Worm (Caenorhabditis elegans): ENCODE measurements around the gene nol-9.

Gene nol-9

ce11 chrIV:13422200-13422599 is at the start of gene nol-9:
Gene nol-9 (plus strand): TSS chrIV:13422500.
- no peak for TF ChIP-seq gmeb-2 (tag; optimal IDR thresholded peaks at IDR 0.05)
- TF ChIP-seq ceh-34 (tag; optimal IDR thresholded peaks at IDR 0.05): no peak
- no peak for TF ChIP-seq K09A11.1 (tag; optimal IDR thresholded peaks at IDR 0.05; ENCODE audit: insufficient read depth)
- no peak for TF ChIP-seq C08G9.2 (tag; optimal IDR thresholded peaks at IDR 0.05)
- TF ChIP-seq hlh-13 (GFP tag; optimal IDR thresholded peaks at IDR 0.05): no peak
- TF ChIP-seq ceh-6 (GFP tag; optimal IDR thresholded peaks at IDR 0.05): no peak
- TF ChIP-seq dmd-4 (tag; optimal IDR thresholded peaks at IDR 0.05; ENCODE audit: borderline replicate concordance): no peak
- no peak for TF ChIP-seq pat-9 (tag; optimal IDR thresholded peaks at IDR 0.05)
- TF ChIP-seq F13H6.1 (tag; optimal IDR thresholded peaks at IDR 0.05): no peak
- TF ChIP-seq pax-1 (tag; optimal IDR thresholded peaks at IDR 0.05): no peak
- no peak for TF ChIP-seq lin-11 (tag; optimal IDR thresholded peaks at IDR 0.05)
- TF ChIP-seq Y22D7AL.16 (tag; optimal IDR thresholded peaks at IDR 0.05): no peak
- no peak for TF ChIP-seq elt-2 (tag; optimal IDR thresholded peaks at IDR 0.05)

DNA sequence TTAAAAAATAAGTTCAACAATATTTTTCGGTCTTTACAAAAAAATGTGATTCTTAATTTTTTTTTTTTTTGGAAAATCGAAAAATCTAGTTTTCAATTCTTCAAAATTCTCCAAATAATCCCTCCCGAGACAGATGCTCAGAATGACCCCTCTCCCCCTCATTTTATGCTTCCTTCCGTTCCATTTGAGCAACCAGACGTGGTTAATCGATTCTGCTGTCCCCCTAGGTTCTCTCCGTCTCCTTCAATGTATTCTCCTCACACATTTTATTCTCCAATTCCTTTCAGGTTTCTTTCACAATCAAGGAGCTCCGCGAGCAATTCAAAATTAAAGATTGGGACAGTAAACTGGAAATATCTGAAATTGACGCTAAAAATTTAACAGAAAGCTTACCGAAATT is 47.4 kb upstream of the nol-9 start:
- no peak for TF ChIP-seq che-1 (tag; optimal IDR thresholded peaks at IDR 0.05)
- peak; percentile 54 for TF ChIP-seq ceh-48 (tag; optimal IDR thresholded peaks at IDR 0.05)

ce11 chrIV:13377716-13378115 is 44.6 kb upstream of the nol-9 start, which contains the start of gene mau-8:
Gene mau-8 (plus strand): TSS chrIV:13378016.
- TF ChIP-seq ceh-2 (tag; optimal IDR thresholded peaks at IDR 0.05): no peak
- TF ChIP-seq ama-1 (optimal IDR thresholded peaks at IDR 0.05): no peak
- no peak for TF ChIP-seq pag-3 (tag; optimal IDR thresholded peaks at IDR 0.05; ENCODE audit: borderline replicate concordance)
- no peak for TF ChIP-seq elt-4 (tag; optimal IDR thresholded peaks at IDR 0.05)
- no peak for TF ChIP-seq tbx-2 (tag; optimal IDR thresholded peaks at IDR 0.05)
- TF ChIP-seq fkh-10 (GFP tag; optimal IDR thresholded peaks at IDR 0.05): no peak
- TF ChIP-seq fax-1 (tag; optimal IDR thresholded peaks at IDR 0.05): no peak
- TF ChIP-seq ztf-16 (tag; optimal IDR thresholded peaks at IDR 0.05): no peak
- no peak for TF ChIP-seq C08G9.2 (tag; optimal IDR thresholded peaks at IDR 0.05)
- TF ChIP-seq dve-1 (tag; optimal IDR thresholded peaks at IDR 0.05): no peak
- no peak for TF ChIP-seq pha-4 (tag; optimal IDR thresholded peaks at IDR 0.05)
- TF ChIP-seq K02D7.2 (tag; optimal IDR thresholded peaks at IDR 0.05): no peak
- TF ChIP-seq ref-2 (tag; optimal IDR thresholded peaks at IDR 0.05): no peak
- TF ChIP-seq odd-2 (tag; optimal IDR thresholded peaks at IDR 0.05): no peak
- TF ChIP-seq ceh-18 (tag; optimal IDR thresholded peaks at IDR 0.05): no peak
- no peak for TF ChIP-seq C38D4.7 (GFP tag; optimal IDR thresholded peaks at IDR 0.05)
- TF ChIP-seq ceh-22 (tag; optimal IDR thresholded peaks at IDR 0.05): no peak
- no peak for TF ChIP-seq tbx-7 (tag; optimal IDR thresholded peaks at IDR 0.05)
- no peak for TF ChIP-seq unc-42 (tag; optimal IDR thresholded peaks at IDR 0.05)
- TF ChIP-seq ceh-6 (GFP tag; optimal IDR thresholded peaks at IDR 0.05): no peak

DNA sequence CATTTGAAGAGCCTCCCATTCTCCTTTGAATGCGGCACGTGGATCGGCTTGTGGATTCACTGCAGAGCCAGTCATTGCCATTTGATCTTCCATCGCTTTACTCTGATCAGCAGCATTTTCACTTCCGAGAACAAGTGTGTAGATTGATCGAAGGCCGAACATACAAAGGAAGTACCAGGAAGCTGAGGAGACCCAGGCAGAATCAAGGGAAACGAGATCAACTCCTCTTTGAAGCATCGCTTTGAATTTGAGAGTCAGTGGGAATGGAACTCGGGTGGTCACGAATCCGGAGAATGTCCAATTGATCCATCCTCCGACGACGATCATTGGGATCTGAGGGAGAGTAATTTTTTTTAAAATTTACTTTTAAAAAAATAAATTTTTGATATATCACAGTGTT is 41.8 kb upstream of the nol-9 start:
- TF ChIP-seq ref-2 (tag; optimal IDR thresholded peaks at IDR 0.05): no peak
- TF ChIP-seq nhr-232 (tag; optimal IDR thresholded peaks at IDR 0.05): no peak
- no peak for TF ChIP-seq unc-3 (GFP tag; conservative IDR thresholded peaks at IDR 0.05)
- no peak for TF ChIP-seq unc-3 (tag; optimal IDR thresholded peaks at IDR 0.05)
- TF ChIP-seq T23F11.4 (GFP tag; optimal IDR thresholded peaks at IDR 0.05): no peak

DNA sequence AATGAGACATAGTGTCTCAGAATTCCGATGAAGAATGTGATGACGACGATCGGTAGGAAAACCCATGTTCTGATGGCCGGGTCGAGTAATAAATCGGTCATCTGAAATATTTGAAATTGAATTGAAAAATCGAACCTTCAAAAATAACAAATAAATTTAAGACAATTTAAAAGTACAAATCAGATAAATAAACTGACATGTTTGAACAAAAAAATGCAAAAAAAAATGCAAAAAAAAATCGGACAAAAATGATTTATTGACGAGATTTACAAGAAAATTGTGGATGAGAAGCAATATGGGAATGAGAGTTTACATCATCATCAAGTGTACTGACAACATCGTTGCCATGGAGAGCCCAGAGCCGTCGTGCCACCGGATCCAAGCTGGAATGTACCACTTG is 40.5 kb upstream of the nol-9 start, which contains the start of gene emc-3:
Gene emc-3, minus strand, starts transcription at position 101 of the 400 bp plus-strand sequence.
- TF ChIP-seq zip-5 (tag; optimal IDR thresholded peaks at IDR 0.05) (no peak), sox-2 (GFP tag; IDR thresholded peaks at IDR 0.05) (no peak)

Measured in whole organism, late embryonic.